Worm (Caenorhabditis elegans): ENCODE data around the gene ceeh-2.

Gene ceeh-2

ce11 chrV:10398431-10398830, 40.7 kb upstream of the ceeh-2 start, which contains the start of gene ugt-2:
ugt-2 (plus strand) TSS chrV:10398801.
- TF ChIP-seq pha-4 (tag; optimal IDR thresholded peaks at IDR 0.05): peak; percentile 9
- no peak for TF ChIP-seq mdl-1 (tag; optimal IDR thresholded peaks at IDR 0.05)
- no peak for TF ChIP-seq fkh-10 (GFP tag; optimal IDR thresholded peaks at IDR 0.05)
- peak; percentile 62 for TF ChIP-seq elt-2 (tag; optimal IDR thresholded peaks at IDR 0.05)
- no peak for TF ChIP-seq sea-2 (GFP tag; optimal IDR thresholded peaks at IDR 0.05)
- TF ChIP-seq pqm-1 (tag; optimal IDR thresholded peaks at IDR 0.05): peak; percentile 60
- TF ChIP-seq ceh-82 (tag; optimal IDR thresholded peaks at IDR 0.05): no peak
- TF ChIP-seq nfya-1 (tag; optimal IDR thresholded peaks at IDR 0.05; ENCODE audit: insufficient read depth): no peak

ce11 chrV:10395173-10395766, 37.6 kb upstream of the ceeh-2 start, which contains the start of the genes col-151 and ugt-1:
col-151 (minus strand) TSS chrV:10395223.
ugt-1 (plus strand) TSS chrV:10395663.
- TF ChIP-seq nhr-67 (tag; optimal IDR thresholded peaks at IDR 0.05) (no peak), unc-39 (tag; optimal IDR thresholded peaks at IDR 0.05) (no peak), elt-2 (tag; optimal IDR thresholded peaks at IDR 0.05) (peak; percentile 53), lin-15B (tag; optimal IDR thresholded peaks at IDR 0.05) (no peak), lsy-12 (tag; optimal IDR thresholded peaks at IDR 0.05) (no peak), pqm-1 (tag; optimal IDR thresholded peaks at IDR 0.05) (peak; percentile 59), hmg-11 (tag; optimal IDR thresholded peaks at IDR 0.05) (no peak)

DNA sequence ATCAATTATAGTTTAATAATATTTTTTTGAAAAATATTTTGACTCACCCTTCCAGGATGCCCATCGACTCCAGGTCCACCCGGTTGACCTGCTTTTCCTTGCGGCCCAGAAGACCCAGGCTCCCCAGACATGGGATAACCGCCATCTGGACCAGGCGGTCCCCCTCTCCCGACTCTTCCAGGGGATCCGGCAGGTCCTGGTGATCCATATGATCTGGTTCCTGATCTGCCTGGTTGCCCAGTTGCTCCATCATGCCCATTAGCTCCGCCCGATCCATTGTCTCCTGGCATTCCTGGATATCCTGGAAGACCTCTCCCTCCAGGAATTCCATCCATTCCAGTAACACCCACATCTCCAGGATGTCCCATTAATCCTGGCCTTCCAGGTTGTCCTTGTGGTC, 36.0 kb upstream of the ceeh-2 start:
- TF ChIP-seq eor-1 (tag; optimal IDR thresholded peaks at IDR 0.05): no peak
- TF ChIP-seq ceh-28 (tag; optimal IDR thresholded peaks at IDR 0.05): no peak
- TF ChIP-seq zag-1 (tag; optimal IDR thresholded peaks at IDR 0.05): no peak
- TF ChIP-seq hmg-11 (tag; optimal IDR thresholded peaks at IDR 0.05): no peak
- no peak for TF ChIP-seq pha-4 (tag; optimal IDR thresholded peaks at IDR 0.05)
- no peak for TF ChIP-seq ztf-11 (tag; optimal IDR thresholded peaks at IDR 0.05)
- no peak for TF ChIP-seq nhr-43 (tag; optimal IDR thresholded peaks at IDR 0.05; ENCODE audit: poor library complexity, severe bottlenecking)
- TF ChIP-seq aly-2 (tag; optimal IDR thresholded peaks at IDR 0.05): no peak
- TF ChIP-seq egl-27 (tag; optimal IDR thresholded peaks at IDR 0.05): no peak
- no peak for TF ChIP-seq mml-1 (tag; optimal IDR thresholded peaks at IDR 0.05)
- TF ChIP-seq ztf-4 (tag; optimal IDR thresholded peaks at IDR 0.05): no peak
- no peak for TF ChIP-seq jun-1 (tag; optimal IDR thresholded peaks at IDR 0.05)
- no peak for TF ChIP-seq nfya-1 (tag; optimal IDR thresholded peaks at IDR 0.05; ENCODE audit: insufficient read depth)
- no peak for TF ChIP-seq nhr-237 (tag; optimal IDR thresholded peaks at IDR 0.05)
- TF ChIP-seq fkh-2 (tag; optimal IDR thresholded peaks at IDR 0.05): no peak

- TF ChIP-seq nfya-1 (tag; optimal IDR thresholded peaks at IDR 0.05; ENCODE audit: insufficient read depth) (no peak), tbx-2 (tag; optimal IDR thresholded peaks at IDR 0.05) (no peak), nhr-76 (tag; optimal IDR thresholded peaks at IDR 0.05) (no peak), elt-1 (tag; optimal IDR thresholded peaks at IDR 0.05) (no peak), ceh-28 (tag; optimal IDR thresholded peaks at IDR 0.05) (no peak), hmg-11 (tag; optimal IDR thresholded peaks at IDR 0.05) (no peak), aly-2 (tag; optimal IDR thresholded peaks at IDR 0.05) (no peak), mdl-1 (tag; optimal IDR thresholded peaks at IDR 0.05) (no peak), lin-15B (tag; optimal IDR thresholded peaks at IDR 0.05) (no peak)
Observed at ce11 chrV:10388318-10388717, 30.6 kb upstream of the ceeh-2 start, which contains the start of gene AC3.5. AC3.5 (plus strand) TSS chrV:10388527.

- TF ChIP-seq eor-1 (tag; optimal IDR thresholded peaks at IDR 0.05) (no peak), elt-3 (tag; optimal IDR thresholded peaks at IDR 0.05) (peak in 1 of 3 experiments; percentile 35), nhr-23 (tag; optimal IDR thresholded peaks at IDR 0.05) (peak; percentile 24), nhr-25 (tag; optimal IDR thresholded peaks at IDR 0.05) (peak; percentile 24)
Observed at ce11 chrV:10387412-10387811, 29.7 kb upstream of the ceeh-2 start.

DNA sequence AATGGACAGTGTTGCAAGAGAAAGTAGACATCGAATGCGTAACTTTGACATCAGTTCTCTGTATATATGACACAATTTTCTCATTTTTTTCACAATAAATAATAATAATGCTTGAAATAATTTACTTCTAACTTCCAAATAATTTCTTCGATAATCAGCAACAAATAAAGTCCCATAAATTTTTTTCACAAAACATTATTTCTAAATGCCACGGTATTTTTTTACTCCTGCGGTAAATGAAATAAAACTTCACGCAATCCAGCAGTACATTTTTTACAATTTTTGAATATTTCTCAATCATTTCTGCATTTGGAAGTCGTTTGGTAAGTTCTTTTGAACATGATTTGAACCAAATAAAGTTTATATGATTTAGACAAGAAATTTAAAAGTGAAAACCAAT, 26.2 kb upstream of the ceeh-2 start, which contains the start of gene spe-10:
Gene spe-10 (plus strand): TSS at position 301 of the 400 bp plus-strand sequence.
- TF ChIP-seq mdl-1 (tag; optimal IDR thresholded peaks at IDR 0.05) (no peak), ceh-82 (tag; optimal IDR thresholded peaks at IDR 0.05) (no peak), nhr-11 (tag; optimal IDR thresholded peaks at IDR 0.05) (no peak), ZK546.5 (tag; optimal IDR thresholded peaks at IDR 0.05) (no peak), nhr-28 (tag; optimal IDR thresholded peaks at IDR 0.05) (no peak), pha-4 (tag; optimal IDR thresholded peaks at IDR 0.05) (no peak), ceh-9 (tag; optimal IDR thresholded peaks at IDR 0.05) (no peak), hmg-11 (tag; optimal IDR thresholded peaks at IDR 0.05) (no peak), jun-1 (tag; optimal IDR thresholded peaks at IDR 0.05) (no peak), egl-27 (tag; optimal IDR thresholded peaks at IDR 0.05) (no peak)
